Worm (Caenorhabditis elegans) whole organism, L4 larva: ENCODE measurements around the gene srh-219.

Experiments
- ZK546.5 ChIP-seq, 2 experiments: sonication (generic microtip); optimal IDR thresholded peaks; 2 replicates each; lab custom pipeline; 2017; ENCODE audit warnings: missing biosample characterization in 2 of 2, missing genetic modification characterization in 2 of 2
- ama-1 ChIP-seq: fragments of 150-350 bp; optimal IDR thresholded peaks from 2 replicates; lab custom pipeline; 2014; ENCODE audit warnings: inconsistent platforms, mixed read lengths
- ceh-82 ChIP-seq: sonication (generic microtip); optimal IDR thresholded peaks from 2 replicates; lab custom pipeline; 2017; ENCODE audit warnings: missing biosample characterization, missing genetic modification characterization
- dpl-1 ChIP-seq: fragments of 150-350 bp; optimal IDR thresholded peaks from 2 replicates; lab custom pipeline; 2014; ENCODE audit warnings: missing biosample characterization, missing genetic modification reagents, missing genetic modification characterization
- egl-43 ChIP-seq: fragments of 200-800 bp; sonication (Bioruptor generic); IDR thresholded peaks from 2 replicates; pipeline ENCODE4 v1.3.6; 2022; ENCODE audit warnings: missing genetic modification reagents, missing genetic modification characterization, missing compliant biosample characterization
- jun-1 ChIP-seq: fragments of 150-350 bp; optimal IDR thresholded peaks from 2 replicates; lab custom pipeline; 2014; ENCODE audit warnings: missing biosample characterization, missing genetic modification reagents, missing genetic modification characterization
- lsy-2 ChIP-seq, 2 experiments: fragments of 150-350 bp in 1 of 2; sonication (generic microtip) in 1 of 2; optimal IDR thresholded peaks; 2 replicates each; lab custom pipeline; 2014 to 2017; ENCODE audit warnings: missing biosample characterization in 2 of 2, missing genetic modification characterization in 2 of 2
- mep-1 ChIP-seq: fragments of 150-350 bp; sonication (generic microtip); optimal IDR thresholded peaks from 3 replicates; lab custom pipeline; 2014; ENCODE audit warnings: missing biosample characterization, missing genetic modification characterization
- mes-2 ChIP-seq: sonication (generic microtip); optimal IDR thresholded peaks from 2 replicates; lab custom pipeline; 2016; ENCODE audit warnings: missing genotype, mild to moderate bottlenecking, missing genetic modification characterization, missing compliant biosample characterization; ENCODE audit not compliant: poor library complexity, severe bottlenecking
- nhr-6 ChIP-seq: fragments of 150-350 bp; optimal IDR thresholded peaks from 2 replicates; lab custom pipeline; 2014; ENCODE audit warnings: missing biosample characterization, missing genetic modification characterization
- pha-4 ChIP-seq, 2 experiments: fragments of 150-350 bp in 1 of 2; fragments of 200-800 bp in 1 of 2; sonication (Bioruptor generic) in 1 of 2; IDR thresholded peaks in 1 of 2; optimal IDR thresholded peaks in 1 of 2; 2 replicates each; pipeline versions ENCODE4 v1.3.6 to Lab custom; 2014 to 2022; ENCODE audit warnings: missing genetic modification characterization in 2 of 2, missing genetic modification reagents in 2 of 2, missing biosample characterization in 1 of 2, missing compliant biosample characterization in 1 of 2
- php-3 ChIP-seq: fragments of 200-800 bp; sonication (Bioruptor generic); IDR thresholded peaks from 2 replicates; pipeline ENCODE4 v1.3.6; 2022; ENCODE audit warnings: missing genetic modification reagents, missing genetic modification characterization, missing compliant biosample characterization
- pqm-1 ChIP-seq: sonication (generic microtip); optimal IDR thresholded peaks from 2 replicates; lab custom pipeline; 2017; ENCODE audit warnings: missing biosample characterization, missing genetic modification characterization
- spr-3 ChIP-seq: fragments of 200-800 bp; sonication (Bioruptor generic); optimal IDR thresholded peaks from 2 replicates; lab custom pipeline; 2018; ENCODE audit warnings: mild to moderate bottlenecking, missing genetic modification characterization, missing compliant biosample characterization

DNA sequence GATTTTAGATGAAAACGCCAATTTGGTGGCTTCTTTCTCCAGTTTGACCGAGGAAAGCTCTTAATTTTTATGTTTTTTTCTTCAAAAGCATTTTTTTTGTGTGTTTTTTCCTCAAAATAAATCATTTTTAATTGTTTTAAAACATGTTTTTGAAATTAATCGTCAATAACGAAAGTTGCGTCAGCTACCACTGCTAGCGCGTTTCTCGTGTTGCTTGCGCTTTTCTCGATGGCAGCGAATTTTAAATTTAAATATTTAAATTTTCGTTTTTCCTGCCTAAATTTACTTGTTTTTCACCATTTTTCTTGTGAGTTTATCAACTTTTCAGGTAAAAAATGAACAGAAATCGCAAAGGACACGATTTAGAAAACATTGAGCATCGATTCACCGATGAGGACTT, 42.7 kb downstream of the srh-219 start, which contains the start of gene prde-1:
- TF ChIP-seq nhr-6 (tag; lab: Kevin White, UChicago): no peak
- TF ChIP-seq dpl-1 (GFP tag; lab: Kevin White, UChicago): no peak
- TF ChIP-seq egl-43: no peak
- TF ChIP-seq jun-1 (tag; lab: Kevin White, UChicago): no peak
- TF ChIP-seq pqm-1 (tag; lab: Kevin White, UChicago): no peak
- TF ChIP-seq mes-2: no peak
- no peak for TF ChIP-seq php-3 (GFP tag; lab: Robert Waterston, UW)
- no peak for TF ChIP-seq ceh-82 (tag; lab: Kevin White, UChicago)
- no peak for TF ChIP-seq pha-4 (GFP tag; IDR thresholded peaks at IDR 0.05; lab: Robert Waterston, UW)
- TF ChIP-seq pha-4 (tag; optimal IDR thresholded peaks at IDR 0.05; lab: Kevin White, UChicago): no peak
- no peak for TF ChIP-seq lsy-2 (tag; optimal IDR thresholded peaks at IDR 0.05; lab: Kevin White, UChicago)
- TF ChIP-seq ZK546.5 (tag; optimal IDR thresholded peaks at IDR 0.05; lab: Kevin White, UChicago): no peak
- no peak for TF ChIP-seq spr-3
- no peak for TF ChIP-seq ama-1 (lab: Kevin White, UChicago)
- no peak for TF ChIP-seq mep-1 (tag; lab: Kevin White, UChicago)
